Worm (Caenorhabditis elegans) whole organism, mixed stage, embryonic: ENCODE measurements around the gene F53H4.4.

Experiments
- M03D4.4 ChIP-seq: sonication (generic microtip); optimal IDR thresholded peaks from 2 replicates; lab custom pipeline; 2017; ENCODE audit warnings: mild to moderate bottlenecking, missing genetic modification characterization, missing compliant biosample characterization
- bed-3 ChIP-seq: fragments of 200-800 bp; sonication (Bioruptor generic); optimal IDR thresholded peaks from 3 replicates; lab custom pipeline; 2018; ENCODE audit warnings: mild to moderate bottlenecking, missing genetic modification characterization, moderate library complexity, missing compliant biosample characterization
- blmp-1 ChIP-seq: fragments of 150-350 bp; optimal IDR thresholded peaks from 2 replicates; lab custom pipeline; 2014; ENCODE audit warnings: missing biosample characterization, missing genetic modification characterization
- ceh-83 ChIP-seq: fragments of 200-800 bp; sonication (Bioruptor generic); optimal IDR thresholded peaks from 2 replicates; lab custom pipeline; 2018; ENCODE audit warnings: mild to moderate bottlenecking, missing genetic modification characterization, missing compliant biosample characterization
- ces-1 ChIP-seq: fragments of 150-350 bp; optimal IDR thresholded peaks from 2 replicates; lab custom pipeline; 2014; ENCODE audit warnings: missing biosample characterization, missing genetic modification reagents, missing genetic modification characterization
- elt-1 ChIP-seq: sonication (generic microtip); optimal IDR thresholded peaks from 2 replicates; lab custom pipeline; 2017; ENCODE audit warnings: missing genetic modification characterization, mild to moderate bottlenecking, missing compliant biosample characterization, antibody characterized with exemption, moderate library complexity, borderline replicate concordance; ENCODE audit not compliant: insufficient read depth
- elt-3 ChIP-seq: fragments of 150-350 bp; optimal IDR thresholded peaks from 2 replicates; lab custom pipeline; 2014; ENCODE audit warnings: missing biosample characterization, missing genetic modification characterization
- flh-1 ChIP-seq: fragments of 200-800 bp; sonication (Bioruptor generic); optimal IDR thresholded peaks from 2 replicates; lab custom pipeline; 2018; ENCODE audit warnings: mild to moderate bottlenecking, missing genetic modification characterization, moderate library complexity, missing compliant biosample characterization
- ham-2 ChIP-seq: fragments of 200-800 bp; sonication (Bioruptor generic); optimal IDR thresholded peaks from 2 replicates; lab custom pipeline; 2018; ENCODE audit warnings: mild to moderate bottlenecking, missing genetic modification characterization, missing compliant biosample characterization
- hlh-1 ChIP-seq: fragments of 150-350 bp; optimal IDR thresholded peaks from 2 replicates; lab custom pipeline; 2014; ENCODE audit warnings: missing biosample characterization, missing genetic modification reagents, missing genetic modification characterization
- lin-13 ChIP-seq: fragments of 150-350 bp; optimal IDR thresholded peaks from 2 replicates; lab custom pipeline; 2014; ENCODE audit warnings: missing biosample characterization, missing genetic modification characterization
- lin-32 ChIP-seq: fragments of 200-800 bp; sonication (Bioruptor generic); optimal IDR thresholded peaks from 2 replicates; lab custom pipeline; 2018; ENCODE audit warnings: mild to moderate bottlenecking, missing genetic modification characterization, missing compliant biosample characterization
- lsy-2 ChIP-seq: fragments of 150-350 bp; optimal IDR thresholded peaks from 2 replicates; lab custom pipeline; 2014; ENCODE audit warnings: missing biosample characterization, missing genetic modification characterization
- mab-5 ChIP-seq: fragments of 150-350 bp; optimal IDR thresholded peaks from 2 replicates; lab custom pipeline; 2014; ENCODE audit warnings: missing biosample characterization, missing genetic modification characterization
- mep-1 ChIP-seq: fragments of 150-350 bp; optimal IDR thresholded peaks from 2 replicates; lab custom pipeline; 2017; ENCODE audit warnings: missing biosample characterization, missing genetic modification reagents, missing genetic modification characterization, inconsistent platforms
- mls-2 ChIP-seq: sonication (generic microtip); optimal IDR thresholded peaks from 2 replicates; lab custom pipeline; 2016; ENCODE audit warnings: mild to moderate bottlenecking, missing genetic modification characterization, moderate library complexity, missing compliant biosample characterization
- nhr-12 ChIP-seq: fragments of 150-350 bp; optimal IDR thresholded peaks from 2 replicates; lab custom pipeline; 2014; ENCODE audit warnings: missing biosample characterization, missing genetic modification characterization
- nhr-2 ChIP-seq: fragments of 150-350 bp; optimal IDR thresholded peaks from 2 replicates; lab custom pipeline; 2014; ENCODE audit warnings: missing biosample characterization, missing genetic modification characterization
- nhr-237 ChIP-seq: fragments of 150-350 bp; optimal IDR thresholded peaks from 2 replicates; lab custom pipeline; 2014; ENCODE audit warnings: missing biosample characterization, missing genetic modification characterization
- nhr-28 ChIP-seq: fragments of 150-350 bp; optimal IDR thresholded peaks from 2 replicates; lab custom pipeline; 2014; ENCODE audit warnings: missing biosample characterization, missing genetic modification characterization
- pha-4 ChIP-seq: fragments of 150-350 bp; optimal IDR thresholded peaks from 2 replicates; lab custom pipeline; 2018; ENCODE audit warnings: missing biosample characterization, missing genetic modification reagents, missing genetic modification characterization
- sem-2 ChIP-seq: fragments of 200-800 bp; sonication (Bioruptor generic); optimal IDR thresholded peaks from 2 replicates; lab custom pipeline; 2018; ENCODE audit warnings: mild to moderate bottlenecking, missing genetic modification characterization, missing compliant biosample characterization
- snpc-4 ChIP-seq: fragments of 150-350 bp; optimal IDR thresholded peaks from 2 replicates; lab custom pipeline; 2014; ENCODE audit warnings: missing biosample characterization, missing genetic modification characterization
- sptf-1 ChIP-seq: sonication (generic microtip); optimal IDR thresholded peaks from 2 replicates; lab custom pipeline; 2017; ENCODE audit warnings: mild to moderate bottlenecking, missing genetic modification characterization, moderate library complexity, missing compliant biosample characterization
- tbx-8 ChIP-seq: fragments of 200-800 bp; sonication (Bioruptor generic); optimal IDR thresholded peaks from 2 replicates; lab custom pipeline; 2018; ENCODE audit warnings: mild to moderate bottlenecking, missing genetic modification characterization, moderate library complexity, missing compliant biosample characterization
- unc-120 ChIP-seq: sonication (generic microtip); optimal IDR thresholded peaks from 2 replicates; lab custom pipeline; 2017; ENCODE audit warnings: missing genetic modification characterization, missing compliant biosample characterization; ENCODE audit not compliant: poor library complexity, severe bottlenecking
- unc-39 ChIP-seq: fragments of 150-350 bp; optimal IDR thresholded peaks from 2 replicates; lab custom pipeline; 2014; ENCODE audit warnings: missing biosample characterization, missing genetic modification characterization
- unc-62 ChIP-seq: fragments of 150-350 bp; optimal IDR thresholded peaks from 2 replicates; lab custom pipeline; 2014; ENCODE audit warnings: missing biosample characterization, missing genetic modification reagents, missing genetic modification characterization
- zip-8 ChIP-seq: fragments of 150-350 bp; optimal IDR thresholded peaks from 2 replicates; lab custom pipeline; 2014; ENCODE audit warnings: missing biosample characterization, missing genetic modification characterization
- ztf-11 ChIP-seq: fragments of 150-350 bp; optimal IDR thresholded peaks from 2 replicates; lab custom pipeline; 2014; ENCODE audit warnings: missing biosample characterization, missing genetic modification characterization

Gene F53H4.4

ce11 chrX:15865868-15866555 lies at the start of gene F53H4.4, which contains the start of gene csb-1:
Gene F53H4.4 (plus strand): TSS chrX:15866387.
Gene csb-1 (minus strand): TSS chrX:15865918.
- TF ChIP-seq lin-13 (tag; lab: Kevin White, UChicago), result peak; percentile 37
- TF ChIP-seq lsy-2 (tag; lab: Kevin White, UChicago), result peak; percentile 16
- no peak for TF ChIP-seq sem-2
- TF ChIP-seq nhr-2, result no peak
- TF ChIP-seq ham-2 (GFP tag; lab: Kevin White, UChicago), result no peak
- no peak for TF ChIP-seq hlh-1 (tag; lab: Kevin White, UChicago)
- peak; percentile 11 for TF ChIP-seq sptf-1 (tag; lab: Kevin White, UChicago)
- TF ChIP-seq blmp-1, result no peak
- no peak for TF ChIP-seq snpc-4 (tag; lab: Kevin White, UChicago)
- TF ChIP-seq zip-8 (tag; lab: Kevin White, UChicago), result no peak
- peak; percentile 84 for TF ChIP-seq mep-1 (tag; lab: Kevin White, UChicago)
- TF ChIP-seq, all 35 proteins: peak for 4

DNA sequence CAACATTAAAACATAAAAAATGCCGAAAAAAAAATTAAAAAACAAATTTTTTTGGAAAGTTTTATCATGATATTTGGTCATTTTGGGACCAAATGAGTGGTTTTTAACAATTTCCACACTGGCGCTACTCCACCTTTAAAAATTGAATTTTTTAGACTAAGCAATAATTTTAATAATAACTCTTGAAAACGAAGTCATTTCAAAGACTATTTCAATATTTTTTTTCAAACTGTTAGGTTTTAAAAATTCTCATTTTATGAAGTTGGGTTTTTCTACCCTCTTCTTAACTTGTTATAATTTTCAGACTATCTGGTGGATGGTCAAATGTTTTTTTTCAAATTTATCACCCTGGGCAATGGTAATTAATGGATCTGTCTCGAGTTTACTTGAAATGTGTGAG lies 44.0 kb upstream of the F53H4.4 start, which contains the start of gene Y7A5A.8:
Gene Y7A5A.8, plus strand, starts transcription at position 301 of the 400 bp plus-strand sequence.
- no peak for TF ChIP-seq nhr-237 (tag; lab: Kevin White, UChicago)
- TF ChIP-seq lin-13 (tag; lab: Kevin White, UChicago), result no peak
- TF ChIP-seq mls-2 (tag; lab: Kevin White, UChicago), result no peak
- TF ChIP-seq nhr-28 (tag; lab: Kevin White, UChicago), result no peak
- TF ChIP-seq bed-3, result no peak
- TF ChIP-seq mab-5, result no peak
- TF ChIP-seq ztf-11 (tag; lab: Kevin White, UChicago), result no peak
- TF ChIP-seq mep-1 (tag; lab: Kevin White, UChicago), result no peak
- TF ChIP-seq sptf-1 (tag; lab: Kevin White, UChicago), result no peak
- no peak for TF ChIP-seq unc-120 (tag; lab: Kevin White, UChicago)
- TF ChIP-seq lin-32 (GFP tag; lab: Kevin White, UChicago), result no peak
- no peak for TF ChIP-seq zip-8 (tag; lab: Kevin White, UChicago)
- no peak for TF ChIP-seq lsy-2 (tag; lab: Kevin White, UChicago)
- no peak for TF ChIP-seq ces-1 (GFP tag; lab: Kevin White, UChicago)
- TF ChIP-seq elt-1 (tag; lab: Kevin White, UChicago), result no peak
- TF ChIP-seq elt-3 (tag; lab: Kevin White, UChicago), result no peak
- no peak for TF ChIP-seq pha-4 (tag; lab: Kevin White, UChicago)
- TF ChIP-seq snpc-4 (tag; lab: Kevin White, UChicago), result no peak
- no peak for TF ChIP-seq blmp-1
- TF ChIP-seq unc-62 (GFP tag; lab: Kevin White, UChicago), result no peak

DNA sequence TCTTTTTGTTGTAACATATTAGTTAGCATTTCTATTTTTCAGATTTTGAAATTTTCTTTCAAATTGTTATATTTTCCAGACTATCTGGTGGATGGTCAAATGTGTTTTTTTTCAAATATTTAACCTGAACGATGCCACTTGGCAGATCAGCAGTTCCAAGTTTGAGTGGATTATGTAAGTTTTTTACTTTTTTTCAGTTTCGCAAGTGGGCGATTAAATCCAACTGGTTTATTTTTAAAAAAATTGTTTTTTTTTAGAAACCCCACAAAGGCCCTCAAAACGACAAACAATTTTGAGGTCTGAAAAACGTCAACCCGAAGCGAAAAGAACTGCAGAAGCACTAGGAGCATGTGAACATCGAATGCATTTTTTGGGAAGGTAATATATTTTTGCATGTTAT lies 39.3 kb upstream of the F53H4.4 start, which contains the start of gene Y7A5A.9:
Gene Y7A5A.9, plus strand, starts transcription at position 301 of the 400 bp plus-strand sequence.
- TF ChIP-seq mep-1 (tag; lab: Kevin White, UChicago) (no peak), blmp-1 (no peak), nhr-28 (tag; lab: Kevin White, UChicago) (no peak), tbx-8 (no peak), mls-2 (tag; lab: Kevin White, UChicago) (no peak), nhr-12 (tag; lab: Kevin White, UChicago) (no peak), lin-13 (tag; lab: Kevin White, UChicago) (no peak), sptf-1 (tag; lab: Kevin White, UChicago) (no peak), M03D4.4 (tag; lab: Kevin White, UChicago) (no peak), ceh-83 (no peak), sem-2 (no peak), nhr-237 (tag; lab: Kevin White, UChicago) (no peak), elt-3 (tag; lab: Kevin White, UChicago) (no peak), unc-62 (GFP tag; lab: Kevin White, UChicago) (no peak), bed-3 (no peak), hlh-1 (tag; lab: Kevin White, UChicago) (no peak), unc-39 (tag; lab: Kevin White, UChicago) (no peak), ces-1 (GFP tag; lab: Kevin White, UChicago) (no peak), flh-1 (GFP tag; lab: Kevin White, UChicago) (no peak), elt-1 (tag; lab: Kevin White, UChicago) (no peak)
- TF ChIP-seq, all 35 proteins: peak for 0

- no peak for TF ChIP-seq lin-32 (GFP tag; lab: Kevin White, UChicago)
- TF ChIP-seq flh-1 (GFP tag; lab: Kevin White, UChicago), result no peak
- TF ChIP-seq sptf-1 (tag; lab: Kevin White, UChicago), result no peak
- TF ChIP-seq, all 35 proteins: peak for 0
These were observed 38.1 kb upstream of the F53H4.4 start, which contains the start of gene Y7A5A.20 for ce11 chrX:15828059-15828458. Gene Y7A5A.20 (plus strand): TSS chrX:15828359.
